Worm (Caenorhabditis elegans) whole organism, late embryonic: ENCODE data around the gene ser-1.

Experiments
- ama-1 ChIP-seq: fragments of 150-350 bp; optimal IDR thresholded peaks from 2 replicates; lab custom pipeline; 2014
- ceh-18 ChIP-seq: sonication (generic microtip); optimal IDR thresholded peaks from 2 replicates; lab custom pipeline; 2016; ENCODE audit warnings: missing genetic modification characterization, missing compliant biosample characterization
- fkh-10 ChIP-seq: fragments of 150-350 bp; optimal IDR thresholded peaks from 2 replicates; lab custom pipeline; 2014; ENCODE audit warnings: missing biosample characterization, missing genetic modification reagents, missing genetic modification characterization
- lim-6 ChIP-seq: sonication (generic microtip); optimal IDR thresholded peaks from 2 replicates; lab custom pipeline; 2016; ENCODE audit warnings: missing genetic modification characterization, missing compliant biosample characterization

ce11 chrX:16613266-16613665, 33.7 kb downstream of the ser-1 start, which contains the start of gene ain-1:
- no peak for TF ChIP-seq ceh-18
- no peak for TF ChIP-seq fkh-10 (GFP tag; lab: Kevin White, UChicago)
- TF ChIP-seq lim-6 (tag; lab: Kevin White, UChicago), result no peak
- no peak for TF ChIP-seq ama-1 (lab: Kevin White, UChicago)
